Fruit fly (Drosophila melanogaster) whole organism, embryonic: ENCODE results near the gene Kmn2.

Experiments
- Awh ChIP-seq: fragments of 200-800 bp; sonication (Bioruptor generic); IDR thresholded peaks from 2 replicates; pipeline ENCODE4, ENCODE4 v1.3.6; 2022; ENCODE audit warnings: missing biosample characterization, missing genetic modification characterization
- B-H1 ChIP-seq: fragments of 200-800 bp; sonication (Bioruptor generic); IDR thresholded peaks from 3 replicates; pipeline ENCODE4 v1.3.6; 2022; ENCODE audit warnings: missing biosample characterization, missing genetic modification characterization
- CG10147 ChIP-seq: fragments of 200-800 bp; sonication (Bioruptor generic); optimal IDR thresholded peaks from 2 replicates; lab custom pipeline; 2019; ENCODE audit warnings: missing biosample characterization, mild to moderate bottlenecking, missing genetic modification characterization, moderate library complexity
- CG10274 ChIP-seq: fragments of 200-800 bp; sonication (Bioruptor generic); optimal IDR thresholded peaks from 3 replicates; lab custom pipeline; 2017; ENCODE audit warnings: missing biosample characterization, mild to moderate bottlenecking, missing genetic modification characterization
- CG10462 ChIP-seq: fragments of 200-800 bp; sonication (Bioruptor generic); optimal IDR thresholded peaks from 2 replicates; lab custom pipeline; 2016; ENCODE audit warnings: missing biosample characterization, missing genetic modification characterization
- CG11398 ChIP-seq: fragments of 200-800 bp; sonication (Bioruptor generic); optimal IDR thresholded peaks from 2 replicates; lab custom pipeline; 2016; ENCODE audit warnings: missing biosample characterization, missing genetic modification characterization
- CG11560 ChIP-seq: fragments of 200-800 bp; sonication (Bioruptor generic); IDR thresholded peaks from 3 replicates; pipeline ENCODE4 v1.3.6; 2022; ENCODE audit warnings: missing biosample characterization, missing genetic modification characterization
- CG11695 ChIP-seq: fragments of 200-800 bp; sonication (Bioruptor generic); IDR thresholded peaks from 3 replicates; pipeline ENCODE4 v1.3.6; 2022; ENCODE audit warnings: missing biosample characterization, missing genetic modification characterization
- CG11696 ChIP-seq: fragments of 200-800 bp; sonication (Bioruptor generic); IDR thresholded peaks from 2 replicates; pipeline ENCODE4 v1.3.6; 2022; ENCODE audit warnings: missing biosample characterization, missing genetic modification characterization
- CG12391 ChIP-seq: fragments of 200-800 bp; sonication (Bioruptor generic); optimal IDR thresholded peaks from 3 replicates; lab custom pipeline; 2018; ENCODE audit warnings: missing biosample characterization, mild to moderate bottlenecking, missing genetic modification characterization, moderate library complexity
- CG15479 ChIP-seq: fragments of 200-800 bp; sonication (Bioruptor generic); optimal IDR thresholded peaks from 3 replicates; lab custom pipeline; 2019; ENCODE audit warnings: missing biosample characterization, mild to moderate bottlenecking, missing genetic modification characterization, moderate library complexity
- CG15601 ChIP-seq: fragments of 200-800 bp; sonication (Bioruptor generic); optimal IDR thresholded peaks from 3 replicates; lab custom pipeline; 2019; ENCODE audit warnings: missing biosample characterization, mild to moderate bottlenecking, missing genetic modification characterization, moderate library complexity
- CG1603 ChIP-seq: fragments of 200-800 bp; sonication (Bioruptor generic); optimal IDR thresholded peaks from 2 replicates; lab custom pipeline; 2019; ENCODE audit warnings: missing biosample characterization, mild to moderate bottlenecking, missing genetic modification characterization, moderate library complexity
- CG18619 ChIP-seq: fragments of 200-800 bp; sonication (Bioruptor generic); optimal IDR thresholded peaks from 3 replicates; lab custom pipeline; 2017; ENCODE audit warnings: missing biosample characterization, mild to moderate bottlenecking, missing genetic modification characterization
- CG2875 ChIP-seq: fragments of 200-800 bp; sonication (Bioruptor generic); optimal IDR thresholded peaks from 2 replicates; lab custom pipeline; 2017; ENCODE audit warnings: missing biosample characterization, mild to moderate bottlenecking, missing genetic modification characterization, missing genetic modification reagents
- CG3065 ChIP-seq: fragments of 200-800 bp; sonication (Bioruptor generic); optimal IDR thresholded peaks from 2 replicates; lab custom pipeline; 2016; ENCODE audit warnings: missing biosample characterization, missing genetic modification characterization
- CG33557 ChIP-seq: fragments of 200-800 bp; sonication (Bioruptor generic); optimal IDR thresholded peaks from 2 replicates; lab custom pipeline; 2019; ENCODE audit warnings: missing biosample characterization, mild to moderate bottlenecking, missing genetic modification characterization, moderate library complexity
- CG4424 ChIP-seq: fragments of 200-800 bp; sonication (Bioruptor generic); optimal IDR thresholded peaks from 3 replicates; lab custom pipeline; 2016; ENCODE audit warnings: missing biosample characterization, missing genetic modification characterization
- CG6813 ChIP-seq: fragments of 200-800 bp; sonication (Bioruptor generic); optimal IDR thresholded peaks from 2 replicates; lab custom pipeline; 2017; ENCODE audit warnings: missing biosample characterization, missing genetic modification characterization, mild to moderate bottlenecking, moderate library complexity, missing genetic modification reagents
- CG7372 ChIP-seq: fragments of 200-800 bp; sonication (Bioruptor generic); IDR thresholded peaks from 2 replicates; pipeline ENCODE4 v1.3.6; 2022; ENCODE audit warnings: missing biosample characterization, missing genetic modification characterization
- CG7786 ChIP-seq: fragments of 200-800 bp; sonication (Bioruptor generic); optimal IDR thresholded peaks from 2 replicates; lab custom pipeline; 2016; ENCODE audit warnings: missing biosample characterization, missing genetic modification characterization
- CTCF ChIP-seq: fragments of 200-800 bp; sonication (Bioruptor generic); optimal IDR thresholded peaks from 2 replicates; lab custom pipeline; 2017; ENCODE audit warnings: missing biosample characterization, mild to moderate bottlenecking, missing genetic modification characterization, moderate library complexity
- D19B ChIP-seq: fragments of 200-800 bp; sonication (Bioruptor generic); optimal IDR thresholded peaks from 2 replicates; lab custom pipeline; 2017; ENCODE audit warnings: missing biosample characterization, mild to moderate bottlenecking, missing genetic modification characterization
- Deaf1 ChIP-seq: fragments of 200-800 bp; optimal IDR thresholded peaks from 3 replicates; lab custom pipeline; 2019; ENCODE audit warnings: missing biosample characterization, mild to moderate bottlenecking, missing genetic modification characterization, moderate library complexity
- Dip2 ChIP-seq: fragments of 200-800 bp; sonication (Bioruptor generic); IDR thresholded peaks from 2 replicates; pipeline ENCODE4 v1.3.6; 2022; ENCODE audit warnings: missing biosample characterization, missing genetic modification characterization
- Dip3 ChIP-seq: fragments of 200-800 bp; sonication (Bioruptor generic); optimal IDR thresholded peaks from 3 replicates; lab custom pipeline; 2016; ENCODE audit warnings: missing biosample characterization, missing genetic modification characterization
- Fer3 ChIP-seq: fragments of 200-800 bp; sonication (Bioruptor generic); optimal IDR thresholded peaks from 2 replicates; lab custom pipeline; 2018; ENCODE audit warnings: missing biosample characterization, mild to moderate bottlenecking, missing genetic modification characterization, moderate library complexity
- HmgZ ChIP-seq: fragments of 200-800 bp; sonication (Bioruptor generic); optimal IDR thresholded peaks from 2 replicates; lab custom pipeline; 2018; ENCODE audit warnings: missing biosample characterization, mild to moderate bottlenecking, missing genetic modification characterization
- Hmr ChIP-seq: fragments of 200-800 bp; sonication (Bioruptor generic); optimal IDR thresholded peaks from 3 replicates; lab custom pipeline; 2017; ENCODE audit warnings: mild to moderate bottlenecking, missing biosample characterization, missing genetic modification reagents, missing genetic modification characterization
- Hmx ChIP-seq: fragments of 200-800 bp; sonication (Bioruptor generic); optimal IDR thresholded peaks from 2 replicates; lab custom pipeline; 2016; ENCODE audit warnings: missing biosample characterization, missing genetic modification characterization
- Jarid2 ChIP-seq: fragments of 200-800 bp; sonication (Bioruptor generic); optimal IDR thresholded peaks from 3 replicates; lab custom pipeline; 2017; ENCODE audit warnings: mild to moderate bottlenecking, missing biosample characterization, missing genetic modification reagents, missing genetic modification characterization
- Med ChIP-seq: fragments of 200-800 bp; sonication (Bioruptor generic); peaks from one replicate; lab custom pipeline; 2016; ENCODE audit warnings: missing biosample characterization, missing genetic modification characterization, mild to moderate bottlenecking, inconsistent platforms, moderate library complexity
- Meics ChIP-seq: fragments of 200-800 bp; sonication (Bioruptor generic); optimal IDR thresholded peaks from 2 replicates; lab custom pipeline; 2017; ENCODE audit warnings: missing biosample characterization, mild to moderate bottlenecking, missing genetic modification characterization
- Myb ChIP-seq: fragments of 200-800 bp; sonication (Bioruptor generic); optimal IDR thresholded peaks from 2 replicates; lab custom pipeline; 2016; ENCODE audit warnings: missing biosample characterization, missing genetic modification characterization
- Tbp ChIP-seq: fragments of >200 bp; optimal IDR thresholded peaks from 2 replicates; lab custom pipeline; 2018; ENCODE audit warnings: missing biosample characterization, missing genetic modification characterization
- Xrp1 ChIP-seq: fragments of 200-800 bp; sonication (Bioruptor generic); IDR thresholded peaks from 2 replicates; pipeline ENCODE4 v1.3.6; 2022; ENCODE audit warnings: missing biosample characterization, missing genetic modification characterization
- ara ChIP-seq: fragments of 200-800 bp; sonication (Bioruptor generic); IDR thresholded peaks from 2 replicates; pipeline ENCODE4 v1.3.6; 2022; ENCODE audit warnings: missing biosample characterization, missing genetic modification characterization
- bcd ChIP-seq: fragments of 200-800 bp; sonication (Bioruptor generic); optimal IDR thresholded peaks from 2 replicates; lab custom pipeline; 2017; ENCODE audit warnings: missing biosample characterization, mild to moderate bottlenecking, missing genetic modification characterization
- bsh ChIP-seq, 2 experiments: fragments of 200-800 bp; sonication (Bioruptor generic); optimal IDR thresholded peaks; 2 replicates each; lab custom pipeline; 2017 to 2018; ENCODE audit warnings: mild to moderate bottlenecking in 2 of 2, missing biosample characterization in 2 of 2, missing genetic modification characterization in 2 of 2, moderate library complexity in 1 of 2
- cg ChIP-seq: fragments of 200-800 bp; sonication (Bioruptor generic); optimal IDR thresholded peaks from 3 replicates; lab custom pipeline; 2019; ENCODE audit warnings: missing biosample characterization, mild to moderate bottlenecking, missing genetic modification characterization, moderate library complexity
- dimm ChIP-seq: fragments of 200-800 bp; sonication (Bioruptor generic); IDR thresholded peaks from 2 replicates; pipeline ENCODE4 v1.3.6; 2022; ENCODE audit warnings: missing biosample characterization, missing genetic modification characterization
- grau ChIP-seq: fragments of 200-800 bp; optimal IDR thresholded peaks from 3 replicates; lab custom pipeline; 2019; ENCODE audit warnings: missing biosample characterization, mild to moderate bottlenecking, missing genetic modification characterization, moderate library complexity
- ind ChIP-seq: fragments of 200-800 bp; sonication (Bioruptor generic); optimal IDR thresholded peaks from 3 replicates; lab custom pipeline; 2016; ENCODE audit warnings: missing biosample characterization, missing genetic modification characterization
- lab ChIP-seq: fragments of 200-800 bp; sonication (Bioruptor generic); optimal IDR thresholded peaks from 3 replicates; lab custom pipeline; 2017; ENCODE audit warnings: missing biosample characterization, missing genetic modification characterization, mild to moderate bottlenecking, moderate library complexity, missing genetic modification reagents
- mam ChIP-seq: fragments of 200-800 bp; sonication (Bioruptor generic); optimal IDR thresholded peaks from 3 replicates; lab custom pipeline; 2016; ENCODE audit warnings: missing biosample characterization, missing genetic modification characterization
- otp ChIP-seq: fragments of 200-800 bp; sonication (Bioruptor generic); IDR thresholded peaks from 3 replicates; pipeline ENCODE4, ENCODE4 v1.3.6; 2022; ENCODE audit warnings: missing biosample characterization, missing genetic modification characterization
- p53 ChIP-seq: fragments of 200-800 bp; sonication (Bioruptor generic); optimal IDR thresholded peaks from 2 replicates; lab custom pipeline; 2016; ENCODE audit warnings: missing biosample characterization, missing genetic modification characterization
- pfk ChIP-seq: fragments of 200-800 bp; sonication (Bioruptor generic); optimal IDR thresholded peaks from 2 replicates; lab custom pipeline; 2018; ENCODE audit warnings: missing biosample characterization, mild to moderate bottlenecking, missing genetic modification characterization, moderate library complexity
- pita ChIP-seq: fragments of 200-800 bp; sonication (Bioruptor generic); optimal IDR thresholded peaks from 2 replicates; lab custom pipeline; 2017; ENCODE audit warnings: missing biosample characterization, mild to moderate bottlenecking, missing genetic modification characterization
- psq ChIP-seq: fragments of 200-800 bp; sonication (Bioruptor generic); optimal IDR thresholded peaks from 2 replicates; lab custom pipeline; 2017; ENCODE audit warnings: missing biosample characterization, missing genetic modification characterization
- slbo ChIP-seq: fragments of 200-800 bp; sonication (Bioruptor generic); IDR thresholded peaks from 2 replicates; pipeline ENCODE4 v1.3.6; 2022; ENCODE audit warnings: missing biosample characterization, missing genetic modification characterization
- slou ChIP-seq: fragments of 200-800 bp; sonication (Bioruptor generic); optimal IDR thresholded peaks from 3 replicates; lab custom pipeline; 2016; ENCODE audit warnings: missing biosample characterization, missing genetic modification characterization
- unc-4 ChIP-seq: fragments of 200-800 bp; sonication (Bioruptor generic); IDR thresholded peaks from 2 replicates; pipeline ENCODE4 v1.3.6; 2022; ENCODE audit warnings: missing biosample characterization, missing genetic modification characterization; ENCODE audit not compliant: partially characterized antibody

The Kmn2 gene

DNA sequence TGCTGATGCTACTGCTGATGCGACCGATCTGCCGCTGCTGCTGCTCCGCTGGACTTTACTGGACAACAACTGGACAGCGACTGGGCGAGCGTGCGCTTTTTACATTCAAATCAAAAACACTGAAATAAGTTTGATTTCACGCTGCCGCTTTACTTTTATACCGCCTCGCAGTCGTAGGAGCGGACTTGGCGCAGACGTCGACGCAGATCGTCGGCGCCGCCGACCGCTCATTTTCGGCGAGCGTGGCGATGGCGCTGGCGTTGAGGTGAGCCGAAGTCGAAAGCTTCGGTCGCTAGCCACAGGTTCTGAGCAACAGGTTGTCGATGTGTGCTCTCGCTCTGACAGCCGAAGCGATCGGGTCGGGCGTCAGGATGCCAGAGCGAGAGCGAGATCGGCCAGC lies 5.4 kb downstream of the Kmn2 start, which contains the start of gene Elovl7 (continued):
- TF ChIP-seq CG11695: no peak
- TF ChIP-seq CG1603 (tag; lab: Kevin White, UChicago): no peak
- TF ChIP-seq pita (GFP tag; lab: Kevin White, UChicago): no peak
- no peak for TF ChIP-seq Dip3 (GFP tag; lab: Kevin White, UChicago)
- no peak for TF ChIP-seq mam (GFP tag; lab: Kevin White, UChicago)
- TF ChIP-seq CG12391 (tag; lab: Kevin White, UChicago): no peak
- no peak for TF ChIP-seq grau (tag; lab: Kevin White, UChicago)
- TF ChIP-seq CTCF (GFP tag; lab: Kevin White, UChicago): no peak
- TF ChIP-seq Jarid2 (GFP tag; lab: Kevin White, UChicago): peak; percentile 32
- no peak for TF ChIP-seq bcd (GFP tag; lab: Kevin White, UChicago)
- TF ChIP-seq lab (GFP tag; lab: Kevin White, UChicago): peak; percentile 18
- TF ChIP-seq bsh (GFP tag; optimal IDR thresholded peaks at IDR 0.05; lab: Kevin White, UChicago): no peak
- TF ChIP-seq slou (GFP tag; lab: Kevin White, UChicago): no peak
- no peak for TF ChIP-seq CG10462 (GFP tag; lab: Kevin White, UChicago)
- TF ChIP-seq CG18619 (GFP tag; lab: Kevin White, UChicago): no peak
- no peak for TF ChIP-seq Hmx (GFP tag; lab: Kevin White, UChicago)
- no peak for TF ChIP-seq CG7786 (GFP tag; lab: Kevin White, UChicago)
- no peak for TF ChIP-seq Awh (GFP tag; lab: Robert Waterston, UW)
- TF ChIP-seq CG33557 (GFP tag; lab: Kevin White, UChicago): no peak
- TF ChIP-seq CG11696 (GFP tag; lab: Robert Waterston, UW): no peak
- no peak for TF ChIP-seq otp
- TF ChIP-seq Tbp (GFP tag; lab: Kevin White, UChicago): no peak
- TF ChIP-seq CG15479 (GFP tag; lab: Kevin White, UChicago): no peak
- no peak for TF ChIP-seq CG2875 (GFP tag; lab: Kevin White, UChicago)
- TF ChIP-seq ara (GFP tag; lab: Robert Waterston, UW): no peak
- no peak for TF ChIP-seq Fer3 (tag; lab: Kevin White, UChicago)
- TF ChIP-seq Myb (GFP tag; lab: Kevin White, UChicago): no peak
- TF ChIP-seq unc-4: no peak
- TF ChIP-seq dimm (GFP tag; lab: Robert Waterston, UW): no peak
- no peak for TF ChIP-seq CG6813
- no peak for TF ChIP-seq Xrp1 (GFP tag; lab: Robert Waterston, UW)
- no peak for TF ChIP-seq CG10147 (GFP tag; lab: Kevin White, UChicago)
- no peak for TF ChIP-seq CG10274 (GFP tag; lab: Kevin White, UChicago)
- no peak for TF ChIP-seq D19B (GFP tag; lab: Kevin White, UChicago)
- TF ChIP-seq CG4424 (GFP tag; lab: Kevin White, UChicago): no peak
- peak; percentile 95 for TF ChIP-seq Deaf1 (tag; lab: Kevin White, UChicago)
- TF ChIP-seq CG7372: no peak
- TF ChIP-seq ind: no peak
- no peak for TF ChIP-seq pfk (GFP tag; lab: Kevin White, UChicago)
- TF ChIP-seq CG3065: no peak
- peak; percentile 23; the same call in 1 of the 2 replicates for TF ChIP-seq slbo (GFP tag; lab: Robert Waterston, UW)
- no peak for TF ChIP-seq cg (GFP tag; lab: Kevin White, UChicago)
- TF ChIP-seq psq (GFP tag; lab: Kevin White, UChicago): no peak
- no peak for TF ChIP-seq Meics (GFP tag; lab: Kevin White, UChicago)
- no peak for TF ChIP-seq p53
- TF ChIP-seq HmgZ (tag; lab: Kevin White, UChicago): no peak
- TF ChIP-seq Hmr (GFP tag; lab: Kevin White, UChicago): no peak
- TF ChIP-seq Dip2: no peak
- no peak for TF ChIP-seq CG11560
- TF ChIP-seq B-H1 (GFP tag; lab: Robert Waterston, UW): no peak
- peak; percentile 83 for TF ChIP-seq Med (GFP tag; lab: Kevin White, UChicago)
- TF ChIP-seq CG11398 (GFP tag; lab: Kevin White, UChicago): no peak
- TF ChIP-seq CG15601 (tag; lab: Kevin White, UChicago): no peak
